Fruit fly (Drosophila melanogaster): Measurements from ENCODE around the gene GatC.

The GatC gene

DNA sequence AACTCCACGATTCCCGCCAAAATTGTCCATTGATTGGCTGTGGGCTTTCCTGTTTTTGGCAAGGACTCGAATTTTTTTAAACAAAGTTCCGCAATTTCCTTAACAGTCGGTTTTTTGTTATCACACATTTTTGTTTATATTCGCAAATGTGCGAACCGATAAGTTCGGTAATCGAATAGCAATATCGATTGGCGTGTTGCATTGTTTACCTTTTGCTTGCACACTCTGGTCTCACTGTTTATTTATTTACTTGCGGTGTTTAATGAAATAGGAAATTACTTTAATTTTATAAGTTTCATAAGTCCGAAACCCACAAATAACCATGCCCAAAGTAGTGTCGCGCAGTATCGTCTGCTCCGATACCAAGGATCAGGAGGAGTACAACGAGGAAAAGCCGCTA, 21.6 kb downstream of the GatC start, which contains the start of the genes Adat1 and CG16865 (continued):
- TF ChIP-seq wdn (GFP tag; IDR thresholded peaks at IDR 0.05) = no peak
- TF ChIP-seq YL-1 (GFP tag; optimal IDR thresholded peaks at IDR 0.05) = peak; percentile 55
- no peak for TF ChIP-seq CG9609 (GFP tag; optimal IDR thresholded peaks at IDR 0.05)
- TF ChIP-seq jing (GFP tag; optimal IDR thresholded peaks at IDR 0.05) = no peak
- TF ChIP-seq NK7.1 (GFP tag; optimal IDR thresholded peaks at IDR 0.05) = no peak
- TF ChIP-seq CG11456 (GFP tag; IDR thresholded peaks at IDR 0.05) = no peak
- no peak for TF ChIP-seq sim (GFP tag; IDR thresholded peaks at IDR 0.05)
- no peak for TF ChIP-seq CG7357 (GFP tag; IDR thresholded peaks at IDR 0.05)
- no peak for TF ChIP-seq row (GFP tag; IDR thresholded peaks at IDR 0.05)
- TF ChIP-seq CG10979 (tag; optimal IDR thresholded peaks at IDR 0.05) = no peak
- no peak for TF ChIP-seq CG17568 (GFP tag; optimal IDR thresholded peaks at IDR 0.05)
- no peak for TF ChIP-seq Trl (optimal IDR thresholded peaks at IDR 0.05)
- no peak for TF ChIP-seq Trl (GFP tag; optimal IDR thresholded peaks at IDR 0.05)
- no peak for TF ChIP-seq pan (optimal IDR thresholded peaks at IDR 0.05)
- no peak for TF ChIP-seq pan (GFP tag; optimal IDR thresholded peaks at IDR 0.05 in 1 of 2, IDR thresholded peaks at IDR 0.05 in 1 of 2)
- TF ChIP-seq CG11560 (tag; IDR thresholded peaks at IDR 0.05) = peak; percentile 98
- no peak for TF ChIP-seq Ada2b (GFP tag; IDR thresholded peaks at IDR 0.05)
- TF ChIP-seq zen2 (GFP tag; IDR thresholded peaks at IDR 0.05; ENCODE audit: partially characterized antibody) = peak; percentile 42; the same call in 1 of the 3 replicates
- TF ChIP-seq cwo (GFP tag; optimal IDR thresholded peaks at IDR 0.05) = no peak
- TF ChIP-seq CG13894 (tag; optimal IDR thresholded peaks at IDR 0.05) = no peak
- TF ChIP-seq da (GFP tag; optimal IDR thresholded peaks at IDR 0.05) = no peak
- TF ChIP-seq Eip74EF (GFP tag; optimal IDR thresholded peaks at IDR 0.05) = no peak
- no peak for TF ChIP-seq eyg (GFP tag; optimal IDR thresholded peaks at IDR 0.05)
- no peak for TF ChIP-seq oc (tag; optimal IDR thresholded peaks at IDR 0.05)
- TF ChIP-seq CG3995 (GFP tag; optimal IDR thresholded peaks at IDR 0.05) = no peak
- TF ChIP-seq CG8924 (tag; optimal IDR thresholded peaks at IDR 0.05) = no peak
- no peak for TF ChIP-seq Abd-B (GFP tag; optimal IDR thresholded peaks at IDR 0.05)
- TF ChIP-seq CG9797 (GFP tag; optimal IDR thresholded peaks at IDR 0.05) = peak; percentile 76
- peak; percentile 26 for TF ChIP-seq CG17186 (GFP tag; optimal IDR thresholded peaks at IDR 0.05)
- TF ChIP-seq esg (GFP tag; conservative IDR thresholded peaks at IDR 0.05) = no peak
- no peak for TF ChIP-seq Chrac-16 (GFP tag; optimal IDR thresholded peaks at IDR 0.05)
- no peak for TF ChIP-seq Nf-YC (tag; optimal IDR thresholded peaks at IDR 0.05)
- peak; percentile 48; the same call in 2 of the 3 replicates for TF ChIP-seq CG6791 (GFP tag; IDR thresholded peaks at IDR 0.05; ENCODE audit: partially characterized antibody)
- no peak for TF ChIP-seq grau (tag; optimal IDR thresholded peaks at IDR 0.05)
- TF ChIP-seq CG17328 (GFP tag; IDR thresholded peaks at IDR 0.05) = no peak
- TF ChIP-seq Dp (GFP tag; optimal IDR thresholded peaks at IDR 0.05) = peak; percentile 32
- TF ChIP-seq Med (GFP tag) = peak; percentile 67
- no peak for TF ChIP-seq yki (optimal IDR thresholded peaks at IDR 0.05)
- no peak for TF ChIP-seq pfk (GFP tag; optimal IDR thresholded peaks at IDR 0.05)
- no peak for TF ChIP-seq CG13296 (GFP tag; optimal IDR thresholded peaks at IDR 0.05)
- no peak for TF ChIP-seq Awh (GFP tag; IDR thresholded peaks at IDR 0.05)
- no peak for TF ChIP-seq h (optimal IDR thresholded peaks at IDR 0.05)
- TF ChIP-seq slbo (GFP tag; IDR thresholded peaks at IDR 0.05) = no peak
- TF ChIP-seq CG14667 (GFP tag; IDR thresholded peaks at IDR 0.05) = no peak
- TF ChIP-seq CrebB (tag; optimal IDR thresholded peaks at IDR 0.05) = no peak
- TF ChIP-seq CG18599 (GFP tag; optimal IDR thresholded peaks at IDR 0.05) = no peak
- no peak for TF ChIP-seq NC2β (GFP tag; optimal IDR thresholded peaks at IDR 0.05)
- TF ChIP-seq CG18011 (GFP tag; optimal IDR thresholded peaks at IDR 0.05) = no peak
- TF ChIP-seq CG4854 (GFP tag; optimal IDR thresholded peaks at IDR 0.05) = no peak
- no peak for TF ChIP-seq dan (GFP tag; IDR thresholded peaks at IDR 0.05)
- no peak for TF ChIP-seq CG42726 (GFP tag; IDR thresholded peaks at IDR 0.05; ENCODE audit: partially characterized antibody)
- peak; percentile 61 for TF ChIP-seq Scr (GFP tag; IDR thresholded peaks at IDR 0.05; ENCODE audit: partially characterized antibody)
- TF ChIP-seq CG2202 (tag; optimal IDR thresholded peaks at IDR 0.05) = no peak
